Worm (Caenorhabditis elegans) whole organism, L2 larva: ENCODE data around the gene Y62F5A.9.

Experiments used
- alr-1 ChIP-seq: fragments of 150-350 bp; optimal IDR thresholded peaks from 2 replicates; lab custom pipeline; 2014; ENCODE audit warnings: missing biosample characterization, missing genetic modification characterization
- ama-1 ChIP-seq: fragments of 150-350 bp; optimal IDR thresholded peaks from 2 replicates; lab custom pipeline; 2018; ENCODE audit warnings: inconsistent platforms
- ceh-16 ChIP-seq: fragments of 150-350 bp; optimal IDR thresholded peaks from 2 replicates; lab custom pipeline; 2014; ENCODE audit warnings: missing biosample characterization, missing genetic modification characterization
- lin-13 ChIP-seq: fragments of 150-350 bp; optimal IDR thresholded peaks from 2 replicates; lab custom pipeline; 2014; ENCODE audit warnings: missing biosample characterization, missing genetic modification reagents, missing genetic modification characterization
- mab-5 ChIP-seq: fragments of 150-350 bp; optimal IDR thresholded peaks from 2 replicates; lab custom pipeline; 2014; ENCODE audit warnings: missing biosample characterization, missing genetic modification characterization
- nhr-10 ChIP-seq: sonication (generic microtip); optimal IDR thresholded peaks from 2 replicates; lab custom pipeline; 2017; ENCODE audit warnings: missing biosample characterization, missing genetic modification characterization
- nhr-6 ChIP-seq: fragments of 150-350 bp; optimal IDR thresholded peaks from 2 replicates; lab custom pipeline; 2014; ENCODE audit warnings: missing biosample characterization, missing genetic modification characterization
- nhr-77 ChIP-seq: fragments of 150-350 bp; optimal IDR thresholded peaks from 2 replicates; lab custom pipeline; 2014; ENCODE audit warnings: missing biosample characterization, missing genetic modification characterization
- sem-4 ChIP-seq: fragments of 150-350 bp; optimal IDR thresholded peaks from 2 replicates; lab custom pipeline; 2014; ENCODE audit warnings: missing biosample characterization, missing genetic modification reagents, missing genetic modification characterization
- skn-1 ChIP-seq: sonication (generic microtip); optimal IDR thresholded peaks from 2 replicates; lab custom pipeline; 2017; ENCODE audit warnings: missing biosample characterization, missing genetic modification characterization
- unc-62 ChIP-seq: fragments of 150-350 bp; optimal IDR thresholded peaks from 2 replicates; lab custom pipeline; 2014; ENCODE audit warnings: missing biosample characterization, missing genetic modification reagents, missing genetic modification characterization

- no peak for TF ChIP-seq nhr-10 (tag; lab: Kevin White, UChicago)
- TF ChIP-seq ama-1 (lab: Kevin White, UChicago), result no peak
- TF ChIP-seq nhr-6 (tag; lab: Kevin White, UChicago), result no peak
- TF ChIP-seq mab-5 (tag; lab: Kevin White, UChicago), result no peak
- TF ChIP-seq skn-1 (tag; lab: Kevin White, UChicago), result no peak
- TF ChIP-seq lin-13 (GFP tag; lab: Kevin White, UChicago), result no peak
- no peak for TF ChIP-seq sem-4
- no peak for TF ChIP-seq unc-62 (GFP tag; lab: Kevin White, UChicago)
- TF ChIP-seq alr-1 (tag; lab: Kevin White, UChicago), result no peak
- no peak for TF ChIP-seq nhr-77 (tag; lab: Kevin White, UChicago)
- no peak for TF ChIP-seq ceh-16 (tag; lab: Kevin White, UChicago)
Observed at ce11 chrII:11555634-11556033, 17.0 kb upstream of the Y62F5A.9 start, which contains the start of gene F54D5.24.
